Fruit fly (Drosophila melanogaster) S2 (cell line): ENCODE results near the gene CG32299.

Experiments used
- CG8478 ChIP-seq: fragments of >200 bp; optimal IDR thresholded peaks from 2 replicates; lab custom pipeline; 2018
- CTCF ChIP-seq, 2 experiments: fragments of >200 bp; optimal IDR thresholded peaks; 2 replicates each; lab custom pipeline; 2018

DNA sequence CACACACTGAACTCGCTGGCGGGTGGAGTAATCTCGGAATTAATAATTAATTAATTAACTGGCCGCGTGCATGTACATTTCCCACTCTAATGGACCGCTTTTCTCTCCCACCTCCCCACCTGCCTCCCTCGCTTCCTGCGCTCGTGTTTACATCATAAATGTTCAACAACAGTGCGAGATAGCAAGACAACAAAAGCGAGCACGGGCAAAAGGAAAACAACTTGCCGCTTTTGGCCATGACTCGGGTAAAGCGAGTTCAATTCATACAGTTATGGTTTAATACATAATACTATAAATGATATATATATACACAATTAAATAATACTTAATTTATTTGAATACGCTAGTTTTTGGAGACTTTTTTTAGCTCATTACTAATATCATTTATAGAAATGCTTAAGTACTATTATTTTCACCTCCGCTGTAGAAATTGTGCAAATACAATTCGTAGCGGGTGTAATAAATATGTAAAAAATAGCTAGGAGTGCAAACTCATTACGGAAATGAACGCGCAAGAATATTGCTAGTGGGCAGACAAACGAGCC, 35.7 kb upstream of the CG32299 start:
- TF ChIP-seq CTCF (optimal IDR thresholded peaks at IDR 0.05; lab: Kevin White, UChicago), result no peak
- TF ChIP-seq CG8478 (lab: Kevin White, UChicago), result no peak
